Worm (Caenorhabditis elegans) whole organism, L3 larva: ENCODE measurements around the gene C45G9.4.
A peak's percentile ranks its signal among the peaks of the same experiment; 100 is the strongest.

Experiments
- R02D3.7 ChIP-seq: fragments of 150-350 bp; optimal IDR thresholded peaks from 2 replicates; lab custom pipeline; 2014; ENCODE audit warnings: missing biosample characterization, missing genetic modification characterization
- ZK546.5 ChIP-seq: sonication (generic microtip); optimal IDR thresholded peaks from 2 replicates; lab custom pipeline; 2017; ENCODE audit warnings: missing biosample characterization, missing genetic modification characterization
- aly-2 ChIP-seq: fragments of 150-350 bp; optimal IDR thresholded peaks from 2 replicates; lab custom pipeline; 2014; ENCODE audit warnings: missing biosample characterization, missing genetic modification characterization
- ama-1 ChIP-seq: fragments of 150-350 bp; optimal IDR thresholded peaks from 2 replicates; lab custom pipeline; 2018
- ceh-16 ChIP-seq: sonication (generic microtip); optimal IDR thresholded peaks from 2 replicates; lab custom pipeline; 2017; ENCODE audit warnings: missing biosample characterization, missing genetic modification characterization
- ceh-28 ChIP-seq: fragments of 150-350 bp; optimal IDR thresholded peaks from 2 replicates; lab custom pipeline; 2014; ENCODE audit warnings: missing biosample characterization, missing genetic modification reagents, missing genetic modification characterization
- ceh-82 ChIP-seq: fragments of 150-350 bp; optimal IDR thresholded peaks from 2 replicates; lab custom pipeline; 2014; ENCODE audit warnings: missing biosample characterization, missing genetic modification characterization
- ceh-9 ChIP-seq: sonication (generic microtip); optimal IDR thresholded peaks from 2 replicates; lab custom pipeline; 2018; ENCODE audit warnings: missing biosample characterization, missing genetic modification characterization
- daf-12 ChIP-seq: fragments of 150-350 bp; optimal IDR thresholded peaks from 2 replicates; lab custom pipeline; 2014; ENCODE audit warnings: missing biosample characterization, missing genetic modification reagents, missing genetic modification characterization
- egl-27 ChIP-seq: sonication (generic microtip); optimal IDR thresholded peaks from 4 replicates; lab custom pipeline; 2017; ENCODE audit warnings: missing biosample characterization, missing genetic modification reagents, missing genetic modification characterization
- egl-5 ChIP-seq: fragments of 150-350 bp; optimal IDR thresholded peaks from 2 replicates; lab custom pipeline; 2017; ENCODE audit warnings: missing biosample characterization, missing genetic modification reagents, missing genetic modification characterization, inconsistent platforms
- elt-1 ChIP-seq: fragments of 150-350 bp; optimal IDR thresholded peaks from 2 replicates; lab custom pipeline; 2014; ENCODE audit warnings: missing biosample characterization, missing genetic modification characterization
- elt-2 ChIP-seq: sonication (generic microtip); optimal IDR thresholded peaks from 2 replicates; lab custom pipeline; 2016; ENCODE audit warnings: missing genetic modification reagents, mild to moderate bottlenecking, missing genetic modification characterization, missing compliant biosample characterization
- elt-3 ChIP-seq, 3 experiments: fragments of 150-350 bp in 1 of 3; sonication (generic microtip) in 2 of 3; optimal IDR thresholded peaks; 2 replicates in 2 of 3; 4 replicates in 1 of 3; lab custom pipeline; 2014 to 2017; ENCODE audit warnings: missing biosample characterization in 3 of 3, missing genetic modification characterization in 3 of 3
- eor-1 ChIP-seq, 2 experiments: fragments of 150-350 bp; optimal IDR thresholded peaks; 2 replicates each; lab custom pipeline; 2014 to 2018; ENCODE audit warnings: missing biosample characterization in 2 of 2, missing genetic modification characterization in 2 of 2
- fkh-10 ChIP-seq: sonication (generic microtip); optimal IDR thresholded peaks from 2 replicates; lab custom pipeline; 2017; ENCODE audit warnings: missing biosample characterization, missing genetic modification reagents, missing genetic modification characterization
- fkh-2 ChIP-seq: fragments of 150-350 bp; optimal IDR thresholded peaks from 2 replicates; lab custom pipeline; 2014; ENCODE audit warnings: missing biosample characterization, missing genetic modification reagents, missing genetic modification characterization
- fos-1 ChIP-seq: fragments of 150-350 bp; optimal IDR thresholded peaks from 2 replicates; lab custom pipeline; 2014; ENCODE audit warnings: missing biosample characterization, missing genetic modification characterization
- hmg-11 ChIP-seq: sonication (generic microtip); optimal IDR thresholded peaks from 2 replicates; lab custom pipeline; 2016; ENCODE audit warnings: missing genetic modification characterization, missing compliant biosample characterization
- jun-1 ChIP-seq: fragments of 150-350 bp; optimal IDR thresholded peaks from 2 replicates; lab custom pipeline; 2014; ENCODE audit warnings: missing biosample characterization, missing genetic modification reagents, missing genetic modification characterization
- lin-15B ChIP-seq: fragments of 150-350 bp; optimal IDR thresholded peaks from 2 replicates; lab custom pipeline; 2014; ENCODE audit warnings: missing biosample characterization, missing genetic modification characterization
- lin-39 ChIP-seq: fragments of 150-350 bp; optimal IDR thresholded peaks from 2 replicates; lab custom pipeline; 2018; ENCODE audit warnings: missing biosample characterization, missing genetic modification reagents, missing genetic modification characterization
- lsy-12 ChIP-seq: sonication (generic microtip); optimal IDR thresholded peaks from 2 replicates; lab custom pipeline; 2016; ENCODE audit warnings: mild to moderate bottlenecking, missing genetic modification characterization, missing compliant biosample characterization
- mdl-1 ChIP-seq: fragments of 150-350 bp; optimal IDR thresholded peaks from 2 replicates; lab custom pipeline; 2014; ENCODE audit warnings: missing biosample characterization, missing genetic modification characterization
- mml-1 ChIP-seq: fragments of 150-350 bp; sonication (generic microtip); optimal IDR thresholded peaks from 3 replicates; lab custom pipeline; 2014; ENCODE audit warnings: missing biosample characterization, missing genetic modification characterization
- nfya-1 ChIP-seq: sonication (generic microtip); optimal IDR thresholded peaks from 2 replicates; lab custom pipeline; 2017; ENCODE audit warnings: missing genetic modification characterization, mild to moderate bottlenecking, missing compliant biosample characterization, antibody characterized with exemption, moderate library complexity; ENCODE audit not compliant: insufficient read depth
- nhr-11 ChIP-seq: fragments of 150-350 bp; optimal IDR thresholded peaks from 2 replicates; lab custom pipeline; 2014; ENCODE audit warnings: missing biosample characterization, missing genetic modification characterization
- nhr-12 ChIP-seq: fragments of 150-350 bp; optimal IDR thresholded peaks from 2 replicates; lab custom pipeline; 2014; ENCODE audit warnings: missing biosample characterization, missing genetic modification characterization
- nhr-23 ChIP-seq: fragments of 150-350 bp; optimal IDR thresholded peaks from 2 replicates; lab custom pipeline; 2014; ENCODE audit warnings: missing biosample characterization, missing genetic modification reagents, missing genetic modification characterization
- nhr-237 ChIP-seq: fragments of 150-350 bp; optimal IDR thresholded peaks from 2 replicates; lab custom pipeline; 2014; ENCODE audit warnings: missing biosample characterization, missing genetic modification characterization
- nhr-25 ChIP-seq: sonication (generic microtip); optimal IDR thresholded peaks from 2 replicates; lab custom pipeline; 2017; ENCODE audit warnings: missing biosample characterization, missing genetic modification characterization
- nhr-28 ChIP-seq: fragments of 150-350 bp; optimal IDR thresholded peaks from 2 replicates; lab custom pipeline; 2014; ENCODE audit warnings: missing biosample characterization, missing genetic modification characterization
- nhr-43 ChIP-seq: sonication (generic microtip); optimal IDR thresholded peaks from 2 replicates; lab custom pipeline; 2016; ENCODE audit warnings: mild to moderate bottlenecking, missing genetic modification characterization, missing compliant biosample characterization; ENCODE audit not compliant: poor library complexity, severe bottlenecking
- nhr-67 ChIP-seq: fragments of 150-350 bp; optimal IDR thresholded peaks from 2 replicates; lab custom pipeline; 2014; ENCODE audit warnings: missing biosample characterization, missing genetic modification characterization
- nhr-76 ChIP-seq: fragments of 150-350 bp; sonication (generic microtip); optimal IDR thresholded peaks from 5 replicates; lab custom pipeline; 2014; ENCODE audit warnings: missing biosample characterization, missing genetic modification characterization
- nhr-77 ChIP-seq: fragments of 150-350 bp; optimal IDR thresholded peaks from 2 replicates; lab custom pipeline; 2014; ENCODE audit warnings: missing biosample characterization, missing genetic modification characterization
- pha-4 ChIP-seq: fragments of 150-350 bp; optimal IDR thresholded peaks from 2 replicates; lab custom pipeline; 2014; ENCODE audit warnings: missing biosample characterization, missing genetic modification reagents, missing genetic modification characterization
- pqm-1 ChIP-seq: fragments of 150-350 bp; optimal IDR thresholded peaks from 2 replicates; lab custom pipeline; 2017; ENCODE audit warnings: missing biosample characterization, missing genetic modification characterization, inconsistent platforms
- sea-2 ChIP-seq: fragments of 150-350 bp; sonication (generic microtip); optimal IDR thresholded peaks from 4 replicates; lab custom pipeline; 2014; ENCODE audit warnings: missing biosample characterization, missing genetic modification reagents, missing genetic modification characterization
- skn-1 ChIP-seq: fragments of 150-350 bp; optimal IDR thresholded peaks from 2 replicates; lab custom pipeline; 2014; ENCODE audit warnings: missing biosample characterization, missing genetic modification characterization
- snpc-4 ChIP-seq: fragments of 150-350 bp; optimal IDR thresholded peaks from 2 replicates; lab custom pipeline; 2014; ENCODE audit warnings: missing biosample characterization, missing genetic modification characterization
- tbx-2 ChIP-seq: sonication (generic microtip); optimal IDR thresholded peaks from 2 replicates; lab custom pipeline; 2016; ENCODE audit warnings: mild to moderate bottlenecking, missing genetic modification characterization, missing compliant biosample characterization
- unc-39 ChIP-seq: sonication (generic microtip); optimal IDR thresholded peaks from 4 replicates; lab custom pipeline; 2017; ENCODE audit warnings: missing biosample characterization, missing genetic modification characterization
- unc-62 ChIP-seq: fragments of 150-350 bp; sonication (generic microtip); optimal IDR thresholded peaks from 4 replicates; lab custom pipeline; 2014; ENCODE audit warnings: missing biosample characterization, missing genetic modification reagents, missing genetic modification characterization
- zag-1 ChIP-seq: fragments of 150-350 bp; optimal IDR thresholded peaks from 2 replicates; lab custom pipeline; 2014; ENCODE audit warnings: missing biosample characterization, missing genetic modification characterization
- ztf-11 ChIP-seq: fragments of 150-350 bp; optimal IDR thresholded peaks from 2 replicates; lab custom pipeline; 2014; ENCODE audit warnings: missing biosample characterization, missing genetic modification characterization
- ztf-4 ChIP-seq: fragments of 150-350 bp; optimal IDR thresholded peaks from 2 replicates; lab custom pipeline; 2014; ENCODE audit warnings: missing biosample characterization, missing genetic modification characterization

The C45G9.4 gene

DNA sequence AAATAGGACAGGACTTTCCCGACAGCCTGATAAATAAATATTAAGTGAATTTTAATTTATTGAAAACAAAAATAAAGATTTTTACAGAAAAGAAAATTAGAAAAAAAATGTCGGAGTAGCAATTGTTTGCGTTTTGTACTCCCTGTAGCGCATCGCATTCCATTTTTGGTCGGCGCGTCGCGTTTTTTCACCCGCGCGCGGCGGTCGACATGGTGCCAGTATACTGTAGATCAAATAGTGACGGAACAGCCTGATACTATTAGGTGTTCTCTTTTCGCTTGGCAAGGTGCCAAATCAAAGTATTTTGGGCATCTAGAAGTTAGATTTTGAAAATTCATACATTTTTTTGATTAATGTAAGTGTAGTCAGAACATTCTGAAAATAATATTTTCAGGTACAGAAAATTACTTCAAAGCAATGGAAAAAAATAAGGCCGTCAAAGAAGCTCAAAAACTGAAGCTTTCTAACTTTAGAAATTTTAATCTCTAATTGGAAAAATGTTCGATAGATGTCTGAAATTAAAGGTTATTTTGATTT, 36.3 kb downstream of the C45G9.4 start:
- TF ChIP-seq sea-2 (GFP tag; lab: Kevin White, UChicago) (no peak), daf-12 (tag; lab: Kevin White, UChicago) (no peak), nhr-237 (tag; lab: Kevin White, UChicago) (no peak)

DNA sequence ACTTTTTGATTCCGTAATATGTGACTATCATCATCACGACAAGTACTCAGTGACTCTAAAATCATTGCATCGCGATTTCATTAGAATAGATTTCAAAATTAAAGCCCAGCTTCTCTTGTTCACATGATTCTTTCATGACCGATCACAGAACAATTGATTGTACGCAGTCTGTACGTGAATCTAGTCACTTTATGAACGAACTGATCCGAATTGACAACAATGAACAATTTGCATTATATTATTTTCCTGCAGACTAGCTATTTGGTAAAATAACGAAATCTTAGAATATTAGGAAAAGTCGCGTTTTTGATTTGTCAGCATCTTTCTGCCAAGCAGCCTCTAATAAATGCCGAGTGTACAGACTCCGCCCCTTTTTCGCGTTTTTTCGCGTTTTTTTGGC, 37.0 kb downstream of the C45G9.4 start:
- TF ChIP-seq ceh-9 (tag; lab: Kevin White, UChicago) (no peak), lin-39 (tag; lab: Kevin White, UChicago) (no peak), nhr-43 (tag; lab: Kevin White, UChicago) (peak; percentile 33), ZK546.5 (no peak), elt-1 (tag; lab: Kevin White, UChicago) (no peak)

DNA sequence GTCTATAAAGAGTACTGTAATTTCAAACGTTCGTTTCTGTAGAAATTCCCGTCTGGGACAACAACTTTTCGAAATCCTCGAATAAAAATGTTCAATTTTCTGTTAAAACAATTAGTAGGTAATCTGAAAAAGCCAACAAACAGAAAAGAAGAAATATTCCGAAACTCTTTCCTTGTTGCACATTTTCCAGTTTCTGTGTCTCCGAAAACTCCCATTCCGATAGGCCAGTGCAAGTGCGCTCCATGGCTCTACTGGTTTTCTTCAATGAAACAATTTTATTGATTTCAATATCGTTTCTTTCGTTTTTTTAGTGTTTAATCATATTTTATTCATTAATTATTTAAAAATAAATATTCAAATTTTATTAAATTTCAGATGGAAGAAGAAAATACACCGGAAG, 40.1 kb downstream of the C45G9.4 start, which contains the start of gene F54D8.6:
Gene F54D8.6, plus strand, starts transcription at position 370 of the 400 bp plus-strand sequence.
- TF ChIP-seq jun-1 (tag; lab: Kevin White, UChicago) (no peak), nhr-76 (tag; lab: Kevin White, UChicago) (no peak), pqm-1 (tag; lab: Kevin White, UChicago) (peak; percentile 18), fos-1 (tag; lab: Kevin White, UChicago) (no peak), nhr-23 (tag; lab: Kevin White, UChicago) (peak; percentile 52), nhr-67 (tag; lab: Kevin White, UChicago) (no peak), lin-39 (tag; lab: Kevin White, UChicago) (no peak), unc-62 (GFP tag; lab: Kevin White, UChicago) (no peak), nhr-77 (no peak), pha-4 (no peak), elt-3 (tag; optimal IDR thresholded peaks at IDR 0.05; lab: Kevin White, UChicago) (no peak), lin-15B (peak; percentile 79), unc-39 (tag; lab: Kevin White, UChicago) (no peak), nhr-237 (tag; lab: Kevin White, UChicago) (no peak), nhr-12 (tag; lab: Kevin White, UChicago) (no peak), tbx-2 (tag; lab: Kevin White, UChicago) (no peak), ama-1 (no peak), lsy-12 (tag; lab: Kevin White, UChicago) (no peak), elt-1 (tag; lab: Kevin White, UChicago) (no peak), eor-1 (tag; optimal IDR thresholded peaks at IDR 0.05; lab: Kevin White, UChicago) (no peak), skn-1 (tag; lab: Kevin White, UChicago) (no peak), zag-1 (tag; lab: Kevin White, UChicago) (no peak), fkh-10 (GFP tag; lab: Kevin White, UChicago) (no peak), ceh-9 (tag; lab: Kevin White, UChicago) (no peak), fkh-2 (tag; lab: Kevin White, UChicago) (no peak), mml-1 (tag; lab: Kevin White, UChicago) (no peak), nhr-43 (tag; lab: Kevin White, UChicago) (no peak), nhr-25 (tag; lab: Kevin White, UChicago) (peak; percentile 18), ZK546.5 (no peak), R02D3.7 (tag; lab: Kevin White, UChicago) (no peak), elt-2 (tag; lab: Kevin White, UChicago) (peak; percentile 5), ceh-16 (no peak), mdl-1 (no peak), ztf-4 (tag; lab: Kevin White, UChicago) (no peak), snpc-4 (tag; lab: Kevin White, UChicago) (peak; percentile 51), egl-27 (tag; lab: Kevin White, UChicago) (no peak), daf-12 (tag; lab: Kevin White, UChicago) (no peak), ceh-28 (tag; lab: Kevin White, UChicago) (no peak), ztf-11 (tag; lab: Kevin White, UChicago) (no peak), nhr-28 (tag; lab: Kevin White, UChicago) (no peak), aly-2 (tag; lab: Kevin White, UChicago) (no peak), egl-5 (tag; lab: Kevin White, UChicago) (no peak), nhr-11 (tag; lab: Kevin White, UChicago) (no peak), ceh-82 (tag; lab: Kevin White, UChicago) (no peak), nfya-1 (peak; percentile 63), sea-2 (GFP tag; lab: Kevin White, UChicago) (no peak), hmg-11 (peak; percentile 23)
